Worm (Caenorhabditis elegans) whole organism, mixed stage, embryonic: ENCODE data around the gene F35D11.4.

Source experiments
- ceh-83 ChIP-seq: fragments of 200-800 bp; sonication (Bioruptor generic); optimal IDR thresholded peaks from 2 replicates; lab custom pipeline; 2018; ENCODE audit warnings: mild to moderate bottlenecking, missing genetic modification characterization, missing compliant biosample characterization
- lin-32 ChIP-seq: fragments of 200-800 bp; sonication (Bioruptor generic); optimal IDR thresholded peaks from 2 replicates; lab custom pipeline; 2018; ENCODE audit warnings: mild to moderate bottlenecking, missing genetic modification characterization, missing compliant biosample characterization
- lsy-2 ChIP-seq: fragments of 150-350 bp; optimal IDR thresholded peaks from 2 replicates; lab custom pipeline; 2014; ENCODE audit warnings: missing biosample characterization, missing genetic modification characterization
- nhr-12 ChIP-seq: fragments of 150-350 bp; optimal IDR thresholded peaks from 2 replicates; lab custom pipeline; 2014; ENCODE audit warnings: missing biosample characterization, missing genetic modification characterization
- nhr-237 ChIP-seq: fragments of 150-350 bp; optimal IDR thresholded peaks from 2 replicates; lab custom pipeline; 2014; ENCODE audit warnings: missing biosample characterization, missing genetic modification characterization
- nhr-28 ChIP-seq: fragments of 150-350 bp; optimal IDR thresholded peaks from 2 replicates; lab custom pipeline; 2014; ENCODE audit warnings: missing biosample characterization, missing genetic modification characterization
- pha-4 ChIP-seq: fragments of 150-350 bp; optimal IDR thresholded peaks from 2 replicates; lab custom pipeline; 2018; ENCODE audit warnings: missing biosample characterization, missing genetic modification reagents, missing genetic modification characterization
- unc-39 ChIP-seq: fragments of 150-350 bp; optimal IDR thresholded peaks from 2 replicates; lab custom pipeline; 2014; ENCODE audit warnings: missing biosample characterization, missing genetic modification characterization
- unc-62 ChIP-seq: fragments of 150-350 bp; optimal IDR thresholded peaks from 2 replicates; lab custom pipeline; 2014; ENCODE audit warnings: missing biosample characterization, missing genetic modification reagents, missing genetic modification characterization
- zip-8 ChIP-seq: fragments of 150-350 bp; optimal IDR thresholded peaks from 2 replicates; lab custom pipeline; 2014; ENCODE audit warnings: missing biosample characterization, missing genetic modification characterization
- ztf-11 ChIP-seq: fragments of 150-350 bp; optimal IDR thresholded peaks from 2 replicates; lab custom pipeline; 2014; ENCODE audit warnings: missing biosample characterization, missing genetic modification characterization

DNA sequence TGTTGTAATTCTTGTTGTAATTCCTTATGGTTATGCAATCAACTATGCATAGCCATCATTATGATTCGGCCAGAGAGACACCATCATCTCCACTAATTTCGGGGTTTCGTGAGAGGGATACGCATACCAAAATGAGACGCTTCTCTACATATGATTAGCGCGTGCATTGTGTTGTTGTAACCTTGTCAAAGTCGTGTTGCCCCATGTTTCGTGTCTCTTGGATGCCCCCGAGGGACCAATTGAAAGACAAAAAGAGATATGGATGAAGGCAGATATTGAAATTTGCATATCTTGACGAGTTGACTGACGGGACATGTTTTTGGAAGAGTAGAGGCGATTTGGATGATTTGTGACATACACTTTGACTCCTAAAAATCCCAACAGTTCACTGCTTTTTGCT lies 23.9 kb upstream of the F35D11.4 start:
- TF ChIP-seq nhr-12 (tag; lab: Kevin White, UChicago) (no peak), unc-62 (peak; percentile 65), nhr-28 (tag; lab: Kevin White, UChicago) (no peak), lsy-2 (tag; lab: Kevin White, UChicago) (no peak), ztf-11 (tag; lab: Kevin White, UChicago) (peak; percentile 8), ceh-83 (GFP tag; lab: Kevin White, UChicago) (no peak), lin-32 (GFP tag; lab: Kevin White, UChicago) (no peak), nhr-237 (no peak), pha-4 (no peak), zip-8 (tag; lab: Kevin White, UChicago) (no peak), unc-39 (tag; lab: Kevin White, UChicago) (no peak)
